Fruit fly (Drosophila melanogaster): ENCODE measurements around the gene CG31036.

Gene CG31036

dm6 chr3R:29898588-29898987, 9.3 kb upstream of the CG31036 start:
- TF ChIP-seq sv (GFP tag; optimal IDR thresholded peaks at IDR 0.05) (no peak), OdsH (GFP tag; optimal IDR thresholded peaks at IDR 0.05) (no peak), Hr78 (GFP tag; optimal IDR thresholded peaks at IDR 0.05) (no peak)

- TF ChIP-seq Sp1 (GFP tag; optimal IDR thresholded peaks at IDR 0.05) = no peak
Observed at dm6 chr3R:29899635-29900034, 8.3 kb upstream of the CG31036 start.

DNA sequence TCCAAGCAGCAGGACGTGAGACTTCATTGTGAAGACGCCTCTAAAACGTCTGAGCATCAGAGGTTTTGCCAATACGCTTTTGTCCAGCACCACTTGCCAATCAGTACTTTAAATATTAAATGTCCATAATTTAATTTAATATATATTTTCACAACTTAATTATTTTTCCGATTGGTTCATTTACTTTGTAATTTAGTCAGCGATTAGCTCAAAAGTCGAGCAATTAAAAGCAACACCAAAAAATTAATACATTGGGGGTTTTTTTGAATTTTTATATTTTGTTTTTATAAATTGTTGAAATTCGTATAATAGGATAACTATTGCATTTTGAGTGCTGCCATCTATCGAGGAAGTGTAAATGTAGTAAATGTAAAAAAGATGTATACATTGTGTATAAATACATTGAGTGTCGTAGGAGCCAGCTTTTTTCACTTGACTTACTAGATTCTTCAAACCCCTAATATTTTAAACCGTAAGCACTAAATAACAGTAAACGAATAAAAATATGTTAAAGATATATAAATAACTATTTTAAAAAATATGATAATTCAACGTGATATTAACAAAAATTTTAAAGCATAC, 4.0 kb upstream of the CG31036 start, which contains the start of gene CG15517:
Gene CG15517 (minus strand): TSS at position 51 of the 582 bp plus-strand sequence.
- TF ChIP-seq h (GFP tag; optimal IDR thresholded peaks at IDR 0.05) (no peak), dl (GFP tag; optimal IDR thresholded peaks at IDR 0.05; ENCODE audit: insufficient read depth in 1 of 2, partially characterized antibody in 2 of 2) (peak in 1 of 2 experiments; percentile 7), Myc (optimal IDR thresholded peaks at IDR 0.05) (peak; percentile 44), Vsx2 (GFP tag; optimal IDR thresholded peaks at IDR 0.05; ENCODE audit: partially characterized antibody) (peak; percentile 12), Dif (GFP tag; optimal IDR thresholded peaks at IDR 0.05; ENCODE audit: partially characterized antibody) (peak; percentile 29)

dm6 chr3R:29905164-29905563, 2.7 kb upstream of the CG31036 start, which contains the start of gene CG15515:
Gene CG15515 (plus strand): TSS chr3R:29905464.
- no peak for TF ChIP-seq Jra (GFP tag; optimal IDR thresholded peaks at IDR 0.05)
- no peak for TF ChIP-seq pan (optimal IDR thresholded peaks at IDR 0.05)
- no peak for TF ChIP-seq Dfd (GFP tag; optimal IDR thresholded peaks at IDR 0.05)
- no peak for TF ChIP-seq fru (GFP tag; optimal IDR thresholded peaks at IDR 0.05)
- no peak for TF ChIP-seq tai (GFP tag; optimal IDR thresholded peaks at IDR 0.05)
- no peak for TF ChIP-seq Hr83 (GFP tag; optimal IDR thresholded peaks at IDR 0.05; ENCODE audit: poor library complexity, severe bottlenecking)
- no peak for TF ChIP-seq usp (GFP tag; optimal IDR thresholded peaks at IDR 0.05)
- no peak for TF ChIP-seq lola (GFP tag; optimal IDR thresholded peaks at IDR 0.05)
- no peak for TF ChIP-seq psq (GFP tag; optimal IDR thresholded peaks at IDR 0.05)
- TF ChIP-seq sage (GFP tag; optimal IDR thresholded peaks at IDR 0.05) = no peak

- no peak for TF ChIP-seq CG32264 (GFP tag; optimal IDR thresholded peaks at IDR 0.05)
- TF ChIP-seq GATAd (GFP tag; optimal IDR thresholded peaks at IDR 0.05) = no peak
Observed at dm6 chr3R:29914246-29914645, 6.3 kb downstream of the CG31036 start, which contains the start of gene Capa. Gene Capa (minus strand): TSS chr3R:29914346.

dm6 chr3R:29920189-29920588, 12.3 kb downstream of the CG31036 start, which contains the start of gene trp:
Gene trp (minus strand): TSS chr3R:29920289.
- TF ChIP-seq psq (GFP tag; optimal IDR thresholded peaks at IDR 0.05) (no peak), foxo (GFP tag; optimal IDR thresholded peaks at IDR 0.05) (no peak), Hnf4 (GFP tag; optimal IDR thresholded peaks at IDR 0.05) (no peak), CrebA (GFP tag; optimal IDR thresholded peaks at IDR 0.05; ENCODE audit: borderline replicate concordance) (no peak), woc (GFP tag; optimal IDR thresholded peaks at IDR 0.05) (no peak), Rel (GFP tag; optimal IDR thresholded peaks at IDR 0.05) (no peak), Rel (tag; optimal IDR thresholded peaks at IDR 0.05) (no peak), Mio (GFP tag; optimal IDR thresholded peaks at IDR 0.05) (no peak), dl (GFP tag; optimal IDR thresholded peaks at IDR 0.05; ENCODE audit: insufficient read depth in 1 of 2, partially characterized antibody in 2 of 2) (no peak), lola (GFP tag; optimal IDR thresholded peaks at IDR 0.05) (no peak), sage (GFP tag; optimal IDR thresholded peaks at IDR 0.05) (no peak), pan (optimal IDR thresholded peaks at IDR 0.05) (no peak), dsf (GFP tag; optimal IDR thresholded peaks at IDR 0.05; ENCODE audit: borderline replicate concordance) (no peak), OdsH (GFP tag; optimal IDR thresholded peaks at IDR 0.05) (no peak), Vsx2 (GFP tag; optimal IDR thresholded peaks at IDR 0.05; ENCODE audit: partially characterized antibody) (no peak), Sp1 (GFP tag; optimal IDR thresholded peaks at IDR 0.05) (no peak), GATAd (GFP tag; optimal IDR thresholded peaks at IDR 0.05) (no peak), HLH106 (tag; optimal IDR thresholded peaks at IDR 0.05) (no peak), CG9705 (GFP tag; optimal IDR thresholded peaks at IDR 0.05) (no peak), ey (GFP tag; optimal IDR thresholded peaks at IDR 0.05) (no peak)
